Fruit fly (Drosophila melanogaster): ENCODE data around the gene UQCR-14L.

Gene UQCR-14L

dm6 chr3R:28330266-28331125, 36.6 kb downstream of the UQCR-14L start (continued):
- no peak for TF ChIP-seq fd59A (GFP tag; optimal IDR thresholded peaks at IDR 0.05)
- peak; percentile 28 for TF ChIP-seq CG6854 (GFP tag; optimal IDR thresholded peaks at IDR 0.05)
- TF ChIP-seq CG6276 (GFP tag; optimal IDR thresholded peaks at IDR 0.05), result no peak
- TF ChIP-seq CG16779 (tag; optimal IDR thresholded peaks at IDR 0.05), result no peak
- TF ChIP-seq Eip75B (GFP tag; optimal IDR thresholded peaks at IDR 0.05), result peak; percentile 10
- TF ChIP-seq Eip78C (GFP tag), result peak; percentile 68
- peak; percentile 32; the same call in 1 of the 3 replicates for TF ChIP-seq CG8119 (GFP tag; IDR thresholded peaks at IDR 0.05)
- TF ChIP-seq ss (GFP tag; optimal IDR thresholded peaks at IDR 0.05), result peak in 1 of 2 experiments; percentile 50
- peak; percentile 8 for TF ChIP-seq Sox102F (GFP tag; optimal IDR thresholded peaks at IDR 0.05)
- peak; percentile 10 for TF ChIP-seq dsx (GFP tag; optimal IDR thresholded peaks at IDR 0.05; ENCODE audit: poor library complexity, severe bottlenecking)
- peak; percentile 56; the same call in 2 of the 3 replicates for TF ChIP-seq CG6163 (GFP tag; IDR thresholded peaks at IDR 0.05)
- TF ChIP-seq esn (GFP tag; optimal IDR thresholded peaks at IDR 0.05), result no peak
- TF ChIP-seq CG10669 (GFP tag; optimal IDR thresholded peaks at IDR 0.05), result no peak
- TF ChIP-seq CG8632 (GFP tag; optimal IDR thresholded peaks at IDR 0.05), result peak; percentile 23
- no peak for TF ChIP-seq CG10631 (GFP tag; optimal IDR thresholded peaks at IDR 0.05)
- no peak for TF ChIP-seq fd85E (GFP tag; optimal IDR thresholded peaks at IDR 0.05)
- TF ChIP-seq CG1621 (tag; optimal IDR thresholded peaks at IDR 0.05), result no peak
- peak; percentile 1 for TF ChIP-seq CG3032 (tag; optimal IDR thresholded peaks at IDR 0.05)
- TF ChIP-seq achi (GFP tag; optimal IDR thresholded peaks at IDR 0.05), result no peak
- no peak for TF ChIP-seq Gug (GFP tag; IDR thresholded peaks at IDR 0.05)
- no peak for TF ChIP-seq CG7368 (GFP tag; optimal IDR thresholded peaks at IDR 0.05)
- no peak for TF ChIP-seq CG4318 (GFP tag; optimal IDR thresholded peaks at IDR 0.05)
- no peak for TF ChIP-seq net (GFP tag; optimal IDR thresholded peaks at IDR 0.05)
- no peak for TF ChIP-seq CG11762 (GFP tag; optimal IDR thresholded peaks at IDR 0.05; ENCODE audit: insufficient read depth)
- no peak for TF ChIP-seq cyc (GFP tag; optimal IDR thresholded peaks at IDR 0.05)
- no peak for TF ChIP-seq CG8319 (GFP tag; optimal IDR thresholded peaks at IDR 0.05)

dm6 chr3R:28331126-28331490, 37.3 kb downstream of the UQCR-14L start:
- TF ChIP-seq CG6792 (GFP tag; optimal IDR thresholded peaks at IDR 0.05) (no peak), Eip78C (GFP tag) (peak; percentile 27)

dm6 chr3R:28332137-28332671, 38.4 kb downstream of the UQCR-14L start:
- TF ChIP-seq CG10631 (GFP tag; optimal IDR thresholded peaks at IDR 0.05) (no peak), Smox (GFP tag; optimal IDR thresholded peaks at IDR 0.05) (no peak), Lpt (GFP tag; optimal IDR thresholded peaks at IDR 0.05) (peak; percentile 3), CG6276 (GFP tag; optimal IDR thresholded peaks at IDR 0.05) (peak; percentile 30), CG6854 (GFP tag; optimal IDR thresholded peaks at IDR 0.05) (no peak), CG32006 (GFP tag; optimal IDR thresholded peaks at IDR 0.05) (peak; percentile 51), svp (GFP tag) (peak; percentile 67), vri (GFP tag; optimal IDR thresholded peaks at IDR 0.05) (no peak), net (GFP tag; optimal IDR thresholded peaks at IDR 0.05) (peak; percentile 10), esn (GFP tag; optimal IDR thresholded peaks at IDR 0.05) (no peak), CG15336 (GFP tag; IDR thresholded peaks at IDR 0.05) (peak; percentile 64; the same call in 1 of the 2 replicates), CG11902 (GFP tag; optimal IDR thresholded peaks at IDR 0.05) (no peak), CG4318 (GFP tag; optimal IDR thresholded peaks at IDR 0.05) (no peak), CG11294 (GFP tag; IDR thresholded peaks at IDR 0.05) (peak; percentile 36; the same call in 1 of the 2 replicates), CG10669 (GFP tag; optimal IDR thresholded peaks at IDR 0.05) (no peak), CG8119 (GFP tag; IDR thresholded peaks at IDR 0.05) (peak; percentile 53; the same call in 1 of the 3 replicates), pdm3 (GFP tag; optimal IDR thresholded peaks at IDR 0.05) (peak; percentile 24), Hr38 (GFP tag; optimal IDR thresholded peaks at IDR 0.05) (no peak), CG31627 (GFP tag; optimal IDR thresholded peaks at IDR 0.05) (no peak), eg (GFP tag; IDR thresholded peaks at IDR 0.05) (peak; percentile 70; the same call in 2 of the 3 replicates), OdsH (GFP tag; optimal IDR thresholded peaks at IDR 0.05) (peak; percentile 13), CG34406 (GFP tag; optimal IDR thresholded peaks at IDR 0.05) (no peak), Sox15 (GFP tag; optimal IDR thresholded peaks at IDR 0.05) (no peak), CG11762 (GFP tag; optimal IDR thresholded peaks at IDR 0.05; ENCODE audit: insufficient read depth) (no peak), achi (GFP tag; optimal IDR thresholded peaks at IDR 0.05) (peak; percentile 32), Hr4 (GFP tag; optimal IDR thresholded peaks at IDR 0.05) (peak; percentile 61), CG8319 (GFP tag; optimal IDR thresholded peaks at IDR 0.05) (no peak), CG6163 (GFP tag; IDR thresholded peaks at IDR 0.05) (0 out of 3 replicates have a peak, but pooled peaks have one; percentile 20), Gug (GFP tag; IDR thresholded peaks at IDR 0.05) (peak; percentile 45), CG6808 (GFP tag; optimal IDR thresholded peaks at IDR 0.05) (no peak), CG1621 (tag; optimal IDR thresholded peaks at IDR 0.05) (no peak), CG7368 (GFP tag; optimal IDR thresholded peaks at IDR 0.05) (no peak)
